Fruit fly (Drosophila melanogaster): Measurements from ENCODE around the gene Sirt6.

Gene Sirt6

dm6 chr3R:10264601-10265421 is 3.2 kb upstream of the Sirt6 start:
- TF ChIP-seq noc (tag; optimal IDR thresholded peaks at IDR 0.05) = no peak

dm6 chr3R:10263972-10264536 is 2.4 kb upstream of the Sirt6 start, which contains the start of gene Nuak:
Gene Nuak (plus strand): TSS chr3R:10264306.
- peak; percentile 74 for TF ChIP-seq noc (tag; optimal IDR thresholded peaks at IDR 0.05)

dm6 chr3R:10251846-10252245 is 9.8 kb downstream of the Sirt6 start:
- no peak for TF ChIP-seq noc (tag; optimal IDR thresholded peaks at IDR 0.05)

dm6 chr3R:10251218-10251617 is 10.4 kb downstream of the Sirt6 start, which contains the start of gene CG3999:
Gene CG3999 (plus strand): TSS chr3R:10251518.
- TF ChIP-seq noc (tag; optimal IDR thresholded peaks at IDR 0.05) = no peak

- no peak for TF ChIP-seq noc (tag; optimal IDR thresholded peaks at IDR 0.05)
These were observed 33.7 kb downstream of the Sirt6 start for dm6 chr3R:10227990-10228389.

dm6 chr3R:10226132-10227023 is 35.3 kb downstream of the Sirt6 start:
- no peak for TF ChIP-seq noc (tag; optimal IDR thresholded peaks at IDR 0.05)

dm6 chr3R:10225390-10225789 is 36.3 kb downstream of the Sirt6 start, which contains the start of gene CG42795:
Gene CG42795 (plus strand): TSS chr3R:10225690.
- no peak for TF ChIP-seq noc (tag; optimal IDR thresholded peaks at IDR 0.05)

- TF ChIP-seq noc (tag; optimal IDR thresholded peaks at IDR 0.05) = no peak
These were observed 37.1 kb downstream of the Sirt6 start, which contains the start of the genes CG12817 and CG34107 for dm6 chr3R:10224594-10224993. Gene CG12817 (minus strand): TSS chr3R:10224725. Gene CG34107 (plus strand): TSS chr3R:10224909.

dm6 chr3R:10222416-10222815 is 39.2 kb downstream of the Sirt6 start, which contains the start of gene CG12420:
Gene CG12420 (plus strand): TSS chr3R:10222698.
- TF ChIP-seq noc (tag; optimal IDR thresholded peaks at IDR 0.05) = no peak

dm6 chr3R:10217998-10218397 is 43.7 kb downstream of the Sirt6 start:
- TF ChIP-seq noc (tag; optimal IDR thresholded peaks at IDR 0.05) = no peak

dm6 chr3R:10213430-10213829 is 48.2 kb downstream of the Sirt6 start:
- no peak for TF ChIP-seq noc (tag; optimal IDR thresholded peaks at IDR 0.05)

dm6 chr3R:10212799-10213198 is 48.9 kb downstream of the Sirt6 start, which contains the start of gene Timp:
Gene Timp (minus strand): TSS chr3R:10213007.
- no peak for TF ChIP-seq noc (tag; optimal IDR thresholded peaks at IDR 0.05)

dm6 chr3R:10206740-10207139 is 54.9 kb downstream of the Sirt6 start:
- no peak for TF ChIP-seq noc (tag; optimal IDR thresholded peaks at IDR 0.05)

Measured in whole organism, larva.